Worm (Caenorhabditis elegans) whole organism, L1 larva: ENCODE results near the gene C56E6.4.

ENCODE experiments used
- C04F5.9 ChIP-seq: sonication (generic microtip); optimal IDR thresholded peaks from 2 replicates; lab custom pipeline; 2016; ENCODE audit warnings: missing genetic modification characterization, missing compliant biosample characterization
- C16A3.4 ChIP-seq: fragments of 150-350 bp; optimal IDR thresholded peaks from 2 replicates; lab custom pipeline; 2014; ENCODE audit warnings: missing biosample characterization, missing genetic modification characterization
- F16B12.6 ChIP-seq: fragments of 150-350 bp; optimal IDR thresholded peaks from 2 replicates; lab custom pipeline; 2014; ENCODE audit warnings: missing biosample characterization, missing genetic modification characterization
- ama-1 ChIP-seq: fragments of 150-350 bp; optimal IDR thresholded peaks from 2 replicates; lab custom pipeline; 2014
- blmp-1 ChIP-seq: fragments of 150-350 bp; optimal IDR thresholded peaks from 2 replicates; lab custom pipeline; 2014; ENCODE audit warnings: missing biosample characterization, missing genetic modification characterization
- ceh-63 ChIP-seq: fragments of 200-800 bp; sonication (Bioruptor generic); optimal IDR thresholded peaks from 2 replicates; lab custom pipeline; 2018; ENCODE audit warnings: mild to moderate bottlenecking, missing genetic modification characterization, missing compliant biosample characterization
- ceh-8 ChIP-seq: fragments of 200-800 bp; sonication (Bioruptor generic); optimal IDR thresholded peaks from 2 replicates; lab custom pipeline; 2018; ENCODE audit warnings: mild to moderate bottlenecking, missing genetic modification characterization, moderate library complexity, missing compliant biosample characterization
- ceh-82 ChIP-seq, 3 experiments: fragments of 150-350 bp in 1 of 3; sonication (generic microtip) in 2 of 3; optimal IDR thresholded peaks; 2 replicates each; lab custom pipeline; 2014 to 2017; ENCODE audit warnings: missing biosample characterization in 3 of 3, missing genetic modification characterization in 3 of 3
- ceh-88 ChIP-seq: fragments of 200-800 bp; sonication (Bioruptor generic); IDR thresholded peaks from 2 replicates; pipeline ENCODE4 v1.3.6; 2022; ENCODE audit warnings: missing genetic modification characterization, missing compliant biosample characterization
- ceh-90 ChIP-seq: sonication (generic microtip); optimal IDR thresholded peaks from 2 replicates; lab custom pipeline; 2016; ENCODE audit warnings: missing genetic modification characterization, missing compliant biosample characterization
- ces-1 ChIP-seq: fragments of 150-350 bp; optimal IDR thresholded peaks from 2 replicates; lab custom pipeline; 2014; ENCODE audit warnings: missing biosample characterization, missing genetic modification reagents, missing genetic modification characterization
- egl-13 ChIP-seq: sonication (generic microtip); optimal IDR thresholded peaks from 2 replicates; lab custom pipeline; 2016; ENCODE audit warnings: missing genotype, missing genetic modification reagents, missing genetic modification characterization, missing compliant biosample characterization
- egl-27 ChIP-seq, 2 experiments: fragments of 150-350 bp in 1 of 2; sonication (generic microtip); optimal IDR thresholded peaks; 3 replicates each; lab custom pipeline; 2017 to 2018; ENCODE audit warnings: missing biosample characterization in 2 of 2, missing genetic modification characterization in 2 of 2, missing genetic modification reagents in 2 of 2
- elt-2 ChIP-seq: sonication (generic microtip); optimal IDR thresholded peaks from 2 replicates; lab custom pipeline; 2016; ENCODE audit warnings: missing genetic modification characterization, mild to moderate bottlenecking, inconsistent platforms, missing compliant biosample characterization, missing genetic modification reagents
- elt-3 ChIP-seq, 6 experiments: fragments of 150-350 bp in 1 of 6; sonication (generic microtip); optimal IDR thresholded peaks; 2 replicates each; lab custom pipeline; 2017 to 2018; ENCODE audit warnings: missing biosample characterization in 6 of 6, missing genetic modification characterization in 6 of 6, inconsistent platforms in 1 of 6
- fkh-10 ChIP-seq: sonication (generic microtip); optimal IDR thresholded peaks from 2 replicates; lab custom pipeline; 2017; ENCODE audit warnings: missing biosample characterization, missing genetic modification reagents, missing genetic modification characterization
- fkh-8 ChIP-seq: sonication (generic microtip); optimal IDR thresholded peaks from 2 replicates; lab custom pipeline; 2016; ENCODE audit warnings: mild to moderate bottlenecking, missing genetic modification characterization, missing compliant biosample characterization
- fos-1 ChIP-seq: fragments of 150-350 bp; optimal IDR thresholded peaks from 2 replicates; lab custom pipeline; 2014; ENCODE audit warnings: missing biosample characterization, missing genetic modification characterization
- hlh-17 ChIP-seq: fragments of 200-800 bp; sonication (Bioruptor generic); optimal IDR thresholded peaks from 2 replicates; lab custom pipeline; 2018; ENCODE audit warnings: missing genetic modification characterization, mild to moderate bottlenecking, missing compliant biosample characterization, moderate library complexity, borderline replicate concordance
- hlh-4 ChIP-seq: sonication (generic microtip); optimal IDR thresholded peaks from 2 replicates; lab custom pipeline; 2016; ENCODE audit warnings: mild to moderate bottlenecking, missing genetic modification characterization, missing compliant biosample characterization
- jun-1 ChIP-seq: fragments of 150-350 bp; optimal IDR thresholded peaks from 2 replicates; lab custom pipeline; 2014; ENCODE audit warnings: missing biosample characterization, missing genetic modification reagents, missing genetic modification characterization
- lin-35 ChIP-seq, 2 experiments: fragments of 150-350 bp; optimal IDR thresholded peaks; 2 replicates each; lab custom pipeline; 2014; ENCODE audit warnings: missing biosample characterization in 2 of 2, missing genetic modification characterization in 2 of 2, missing genetic modification reagents in 2 of 2
- lir-3 ChIP-seq: sonication (generic microtip); optimal IDR thresholded peaks from 2 replicates; lab custom pipeline; 2016; ENCODE audit warnings: mild to moderate bottlenecking, missing genetic modification characterization, moderate library complexity, missing compliant biosample characterization; ENCODE audit not compliant: poor library complexity
- mab-9 ChIP-seq: fragments of 200-800 bp; sonication (Bioruptor generic); IDR thresholded peaks from 2 replicates; pipeline ENCODE4 v1.3.6; 2022; ENCODE audit warnings: missing genetic modification reagents, missing genetic modification characterization, missing compliant biosample characterization
- mdl-1 ChIP-seq, 2 experiments: fragments of 150-350 bp; optimal IDR thresholded peaks; 2 replicates each; lab custom pipeline; 2014 to 2017; ENCODE audit warnings: missing biosample characterization in 2 of 2, missing genetic modification characterization in 2 of 2, inconsistent platforms in 1 of 2
- mef-2 ChIP-seq: fragments of 150-350 bp; optimal IDR thresholded peaks from 2 replicates; lab custom pipeline; 2014; ENCODE audit warnings: missing biosample characterization, missing genetic modification characterization
- mep-1 ChIP-seq: fragments of 150-350 bp; optimal IDR thresholded peaks from 2 replicates; lab custom pipeline; 2014; ENCODE audit warnings: missing biosample characterization, missing genetic modification characterization
- nhr-12 ChIP-seq: sonication (generic microtip); optimal IDR thresholded peaks from 2 replicates; lab custom pipeline; 2017; ENCODE audit warnings: missing biosample characterization, missing genetic modification characterization
- nhr-20 ChIP-seq: sonication (generic microtip); optimal IDR thresholded peaks from 2 replicates; lab custom pipeline; 2016; ENCODE audit warnings: mild to moderate bottlenecking, missing genetic modification characterization, missing compliant biosample characterization
- nhr-237 ChIP-seq: fragments of 150-350 bp; optimal IDR thresholded peaks from 2 replicates; lab custom pipeline; 2014; ENCODE audit warnings: missing biosample characterization, missing genetic modification characterization
- nhr-28 ChIP-seq: fragments of 150-350 bp; optimal IDR thresholded peaks from 2 replicates; lab custom pipeline; 2014; ENCODE audit warnings: missing biosample characterization, missing genetic modification characterization
- nhr-47 ChIP-seq: sonication (generic microtip); optimal IDR thresholded peaks from 2 replicates; lab custom pipeline; 2016; ENCODE audit warnings: mild to moderate bottlenecking, missing genetic modification characterization, moderate library complexity, missing compliant biosample characterization
- nhr-71 ChIP-seq: sonication (generic microtip); optimal IDR thresholded peaks from 2 replicates; lab custom pipeline; 2016; ENCODE audit warnings: mild to moderate bottlenecking, missing genetic modification characterization, moderate library complexity, missing compliant biosample characterization
- nhr-76 ChIP-seq: sonication (generic microtip); optimal IDR thresholded peaks from 2 replicates; lab custom pipeline; 2017; ENCODE audit warnings: missing biosample characterization, missing genetic modification characterization
- nhr-77 ChIP-seq: fragments of 150-350 bp; optimal IDR thresholded peaks from 2 replicates; lab custom pipeline; 2014; ENCODE audit warnings: missing biosample characterization, missing genetic modification characterization
- nhr-85 ChIP-seq: sonication (generic microtip); peaks from one replicate; lab custom pipeline; 2016; ENCODE audit warnings: missing genetic modification characterization, inconsistent platforms, missing compliant biosample characterization
- pag-3 ChIP-seq: sonication (generic microtip); optimal IDR thresholded peaks from 2 replicates; lab custom pipeline; 2017; ENCODE audit warnings: missing genetic modification characterization, mild to moderate bottlenecking, missing compliant biosample characterization, antibody characterized with exemption, borderline replicate concordance; ENCODE audit not compliant: insufficient read depth
- pqm-1 ChIP-seq: sonication (generic microtip); optimal IDR thresholded peaks from 3 replicates; lab custom pipeline; 2017; ENCODE audit warnings: missing biosample characterization, missing genetic modification characterization
- rnt-1 ChIP-seq: sonication (generic microtip); optimal IDR thresholded peaks from 2 replicates; lab custom pipeline; 2016; ENCODE audit warnings: mild to moderate bottlenecking, missing genetic modification characterization, moderate library complexity, missing compliant biosample characterization
- skn-1 ChIP-seq: fragments of 150-350 bp; optimal IDR thresholded peaks from 2 replicates; lab custom pipeline; 2014; ENCODE audit warnings: missing biosample characterization, missing genetic modification characterization
- snpc-4 ChIP-seq: fragments of 150-350 bp; optimal IDR thresholded peaks from 2 replicates; lab custom pipeline; 2014; ENCODE audit warnings: missing biosample characterization, missing genetic modification characterization
- snu-23 ChIP-seq: sonication (generic microtip); optimal IDR thresholded peaks from 2 replicates; lab custom pipeline; 2016; ENCODE audit warnings: missing genetic modification characterization, missing compliant biosample characterization
- sox-4 ChIP-seq: sonication (generic microtip); optimal IDR thresholded peaks from 2 replicates; lab custom pipeline; 2016; ENCODE audit warnings: missing genetic modification characterization, missing compliant biosample characterization
- sptf-1 ChIP-seq: fragments of 150-350 bp; optimal IDR thresholded peaks from 2 replicates; lab custom pipeline; 2014; ENCODE audit warnings: missing biosample characterization, missing genetic modification characterization
- swsn-7 ChIP-seq: sonication (generic microtip); optimal IDR thresholded peaks from 2 replicates; lab custom pipeline; 2016; ENCODE audit warnings: missing genetic modification characterization, missing compliant biosample characterization
- tlp-1 ChIP-seq: fragments of 150-350 bp; optimal IDR thresholded peaks from 2 replicates; lab custom pipeline; 2014; ENCODE audit warnings: missing biosample characterization, missing genetic modification characterization
- unc-62 ChIP-seq: fragments of 150-350 bp; optimal IDR thresholded peaks from 2 replicates; lab custom pipeline; 2014; ENCODE audit warnings: missing biosample characterization, missing genetic modification reagents, missing genetic modification characterization
- unc-98 ChIP-seq: fragments of 200-800 bp; sonication (Bioruptor generic); IDR thresholded peaks from 2 replicates; pipeline ENCODE4 v1.3.6; 2022; ENCODE audit warnings: missing genetic modification characterization, missing compliant biosample characterization
- vab-15 ChIP-seq: sonication (generic microtip); optimal IDR thresholded peaks from 2 replicates; lab custom pipeline; 2017; ENCODE audit warnings: missing genotype, mild to moderate bottlenecking, missing genetic modification characterization, missing compliant biosample characterization
- xbp-1 ChIP-seq: sonication (generic microtip); optimal IDR thresholded peaks from 2 replicates; lab custom pipeline; 2016; ENCODE audit warnings: missing genetic modification characterization, missing compliant biosample characterization
- zag-1 ChIP-seq: fragments of 150-350 bp; optimal IDR thresholded peaks from 2 replicates; lab custom pipeline; 2014; ENCODE audit warnings: missing biosample characterization, missing genetic modification characterization
- zip-4 ChIP-seq: fragments of 200-800 bp; sonication (Bioruptor generic); optimal IDR thresholded peaks from 2 replicates; lab custom pipeline; 2018; ENCODE audit warnings: mild to moderate bottlenecking, missing genetic modification characterization, moderate library complexity, missing compliant biosample characterization
- ztf-11 ChIP-seq, 2 experiments: sonication (generic microtip); optimal IDR thresholded peaks; 2 replicates each; lab custom pipeline; 2016 to 2017; ENCODE audit warnings: missing genetic modification characterization in 2 of 2, missing biosample characterization in 1 of 2, missing compliant biosample characterization in 1 of 2
- ztf-4 ChIP-seq: fragments of 150-350 bp; optimal IDR thresholded peaks from 2 replicates; lab custom pipeline; 2014; ENCODE audit warnings: missing biosample characterization, missing genetic modification characterization

C56E6.4 gene

DNA sequence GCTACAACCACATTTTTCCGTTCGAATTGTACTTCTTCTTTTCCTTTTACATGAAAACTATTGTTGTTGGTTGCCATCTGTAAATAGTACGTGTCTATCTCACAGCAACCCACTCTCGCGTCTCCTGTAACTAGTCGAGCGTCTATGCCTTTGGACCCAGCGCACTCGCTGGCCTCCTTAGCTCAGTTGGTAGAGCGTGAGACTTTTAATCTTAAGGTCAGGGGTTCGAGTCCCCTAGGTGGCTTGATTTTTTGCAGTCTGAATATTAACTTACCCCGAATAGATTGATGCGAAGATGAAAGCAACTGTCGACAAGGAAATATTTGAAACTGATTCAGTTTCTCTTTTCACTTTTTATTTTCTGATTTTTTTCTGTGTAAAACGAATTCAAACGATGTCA is 36.5 kb upstream of the C56E6.4 start, which contains the start of gene mpz-3 (continued):
- no peak for TF ChIP-seq egl-13 (tag; lab: Kevin White, UChicago)
- TF ChIP-seq sptf-1 (tag; lab: Kevin White, UChicago): no peak
- TF ChIP-seq hlh-4 (tag; lab: Kevin White, UChicago): no peak
- peak; percentile 46 for TF ChIP-seq nhr-47 (tag; lab: Kevin White, UChicago)
- no peak for TF ChIP-seq egl-27 (tag; optimal IDR thresholded peaks at IDR 0.05; lab: Kevin White, UChicago)
- peak; percentile 13 for TF ChIP-seq C16A3.4 (tag; lab: Kevin White, UChicago)
- no peak for TF ChIP-seq nhr-237 (tag; lab: Kevin White, UChicago)
- TF ChIP-seq ama-1 (lab: Kevin White, UChicago): no peak
- no peak for TF ChIP-seq sox-4 (tag; lab: Kevin White, UChicago)
- no peak for TF ChIP-seq C04F5.9
- peak; percentile 31 for TF ChIP-seq nhr-77
- no peak for TF ChIP-seq ztf-4 (tag; lab: Kevin White, UChicago)
- no peak for TF ChIP-seq ces-1 (GFP tag; lab: Kevin White, UChicago)
- TF ChIP-seq fkh-10 (GFP tag; lab: Kevin White, UChicago): peak; percentile 24
- TF ChIP-seq nhr-28 (tag; lab: Kevin White, UChicago): no peak
- TF ChIP-seq mef-2 (tag; lab: Kevin White, UChicago): no peak
- no peak for TF ChIP-seq snpc-4 (tag; lab: Kevin White, UChicago)
- peak; percentile 51 for TF ChIP-seq nhr-20
- TF ChIP-seq ceh-88 (GFP tag; lab: Robert Waterston, UW): no peak
- TF ChIP-seq lin-35 (GFP tag; optimal IDR thresholded peaks at IDR 0.05; lab: Kevin White, UChicago): peak; percentile 22 to 59
- peak; percentile 7 for TF ChIP-seq blmp-1 (tag; lab: Kevin White, UChicago)
- TF ChIP-seq mep-1 (tag; lab: Kevin White, UChicago): peak; percentile 51
- no peak for TF ChIP-seq nhr-76 (tag; lab: Kevin White, UChicago)
- TF ChIP-seq zag-1 (tag; lab: Kevin White, UChicago): no peak
- peak in 2 of 3 experiments; percentile 17 to 49 for TF ChIP-seq ceh-82 (tag; optimal IDR thresholded peaks at IDR 0.05; lab: Kevin White, UChicago)
- TF ChIP-seq pag-3 (tag; lab: Kevin White, UChicago): no peak
- TF ChIP-seq nhr-85 (tag; lab: Kevin White, UChicago): no peak
- TF ChIP-seq unc-62 (GFP tag; lab: Kevin White, UChicago): no peak
- no peak for TF ChIP-seq zip-4 (GFP tag; lab: Kevin White, UChicago)
- TF ChIP-seq fkh-8 (tag; lab: Kevin White, UChicago): no peak
- TF ChIP-seq nhr-12 (tag; lab: Kevin White, UChicago): no peak
- TF ChIP-seq rnt-1 (tag; lab: Kevin White, UChicago): peak; percentile 56
- TF ChIP-seq fos-1: no peak
- TF ChIP-seq nhr-71 (tag; lab: Kevin White, UChicago): peak; percentile 49
- no peak for TF ChIP-seq mab-9 (GFP tag; lab: Robert Waterston, UW)
- peak; percentile 20 for TF ChIP-seq skn-1 (tag; lab: Kevin White, UChicago)
- peak; percentile 45 for TF ChIP-seq swsn-7
- no peak for TF ChIP-seq unc-98
- TF ChIP-seq ztf-11 (tag; optimal IDR thresholded peaks at IDR 0.05; lab: Kevin White, UChicago): no peak
- TF ChIP-seq mdl-1 (tag; optimal IDR thresholded peaks at IDR 0.05; lab: Kevin White, UChicago): peak in 1 of 2 experiments; percentile 12
- no peak for TF ChIP-seq pqm-1 (tag; lab: Kevin White, UChicago)
- no peak for TF ChIP-seq hlh-17 (GFP tag; lab: Kevin White, UChicago)
- no peak for TF ChIP-seq tlp-1 (tag; lab: Kevin White, UChicago)
- peak; percentile 9 for TF ChIP-seq lir-3 (tag; lab: Kevin White, UChicago)
- TF ChIP-seq xbp-1 (tag; lab: Kevin White, UChicago): peak; percentile 31
- TF ChIP-seq vab-15 (tag; lab: Kevin White, UChicago): no peak
- TF ChIP-seq snu-23 (GFP tag; lab: Kevin White, UChicago): peak; percentile 70
- no peak for TF ChIP-seq F16B12.6 (tag; lab: Kevin White, UChicago)
- peak; percentile 24 for TF ChIP-seq elt-2 (tag; lab: Kevin White, UChicago)
- TF ChIP-seq ceh-8 (GFP tag; lab: Kevin White, UChicago): no peak
- no peak for TF ChIP-seq elt-3 (tag; optimal IDR thresholded peaks at IDR 0.05; lab: Kevin White, UChicago)
- TF ChIP-seq ceh-63: no peak
- no peak for TF ChIP-seq ceh-90 (tag; lab: Kevin White, UChicago)
- TF ChIP-seq jun-1 (tag; lab: Kevin White, UChicago): no peak
